Worm (Caenorhabditis elegans): Measurements from ENCODE around the gene scav-5.

- TF ChIP-seq unc-130 (GFP tag; optimal IDR thresholded peaks at IDR 0.05), result no peak
- no peak for TF ChIP-seq skn-1 (tag; optimal IDR thresholded peaks at IDR 0.05)
- no peak for TF ChIP-seq saeg-2 (GFP tag; IDR thresholded peaks at IDR 0.05)
- TF ChIP-seq dmd-8 (GFP tag; IDR thresholded peaks at IDR 0.05), result no peak
- TF ChIP-seq dve-1 (tag; optimal IDR thresholded peaks at IDR 0.05; ENCODE audit: insufficient read depth), result no peak
Measured at ce11 chrX:9842102-9842501, 16.1 kb upstream of the scav-5 start.

Measured in whole organism, L4 larva.